Fruit fly (Drosophila melanogaster) whole organism, embryonic: ENCODE measurements around the gene Cpr30B.

ENCODE experiments used
- Atf3 ChIP-seq: fragments of 200-800 bp; sonication (Bioruptor generic); optimal IDR thresholded peaks from 3 replicates; lab custom pipeline; 2016; ENCODE audit warnings: missing biosample characterization, missing genetic modification characterization
- CG10274 ChIP-seq: fragments of 200-800 bp; sonication (Bioruptor generic); optimal IDR thresholded peaks from 3 replicates; lab custom pipeline; 2017; ENCODE audit warnings: missing biosample characterization, mild to moderate bottlenecking, missing genetic modification characterization
- CG11456 ChIP-seq: fragments of 200-800 bp; sonication (Bioruptor generic); IDR thresholded peaks from 3 replicates; pipeline ENCODE4 v1.3.6; 2022; ENCODE audit warnings: missing biosample characterization, missing genetic modification characterization
- CG1233 ChIP-seq: fragments of 200-800 bp; sonication (Bioruptor generic); optimal IDR thresholded peaks from 4 replicates; lab custom pipeline; 2018; ENCODE audit warnings: missing biosample characterization, mild to moderate bottlenecking, missing genetic modification characterization
- CG12744 ChIP-seq: fragments of 200-800 bp; sonication (Bioruptor generic); optimal IDR thresholded peaks from 2 replicates; lab custom pipeline; 2016; ENCODE audit warnings: missing biosample characterization, missing genetic modification characterization
- CG12942 ChIP-seq: fragments of 200-800 bp; sonication (Bioruptor generic); optimal IDR thresholded peaks from 3 replicates; lab custom pipeline; 2016; ENCODE audit warnings: missing biosample characterization, missing genetic modification characterization
- CG13287 ChIP-seq: fragments of 200-800 bp; sonication (Bioruptor generic); IDR thresholded peaks from 2 replicates; pipeline ENCODE4 v1.3.6; 2022; ENCODE audit warnings: missing biosample characterization, missing genetic modification characterization; ENCODE audit not compliant: partially characterized antibody
- CG15073 ChIP-seq: fragments of 200-800 bp; sonication (Bioruptor generic); optimal IDR thresholded peaks from 2 replicates; lab custom pipeline; 2016; ENCODE audit warnings: missing biosample characterization, missing genetic modification characterization
- CG16815 ChIP-seq: fragments of 200-800 bp; sonication (Bioruptor generic); optimal IDR thresholded peaks from 3 replicates; lab custom pipeline; 2017; ENCODE audit warnings: missing biosample characterization, mild to moderate bottlenecking, missing genetic modification characterization
- CG1832 ChIP-seq: fragments of 200-800 bp; sonication (Bioruptor generic); optimal IDR thresholded peaks from 2 replicates; lab custom pipeline; 2017; ENCODE audit warnings: missing biosample characterization, mild to moderate bottlenecking, missing genetic modification characterization, inconsistent platforms
- CG18599 ChIP-seq: fragments of 200-800 bp; sonication (Bioruptor generic); optimal IDR thresholded peaks from 3 replicates; lab custom pipeline; 2017; ENCODE audit warnings: missing biosample characterization, missing genetic modification characterization, mild to moderate bottlenecking, moderate library complexity, missing genetic modification reagents
- CG2199 ChIP-seq: fragments of 200-800 bp; sonication (Bioruptor generic); IDR thresholded peaks from 3 replicates; pipeline ENCODE4 v1.3.6; 2022; ENCODE audit warnings: missing biosample characterization, missing genetic modification characterization
- CG2202 ChIP-seq: fragments of 200-800 bp; sonication (Bioruptor generic); optimal IDR thresholded peaks from 2 replicates; lab custom pipeline; 2018; ENCODE audit warnings: missing biosample characterization, mild to moderate bottlenecking, missing genetic modification characterization
- CG2678 ChIP-seq: fragments of 200-800 bp; sonication (Bioruptor generic); optimal IDR thresholded peaks from 3 replicates; lab custom pipeline; 2019; ENCODE audit warnings: missing biosample characterization, mild to moderate bottlenecking, missing genetic modification characterization, moderate library complexity
- CG2712 ChIP-seq: fragments of 200-800 bp; optimal IDR thresholded peaks from 3 replicates; lab custom pipeline; 2019; ENCODE audit warnings: missing biosample characterization, mild to moderate bottlenecking, missing genetic modification characterization, moderate library complexity
- CG30431 ChIP-seq: fragments of 200-800 bp; sonication (Bioruptor generic); optimal IDR thresholded peaks from 2 replicates; lab custom pipeline; 2017; ENCODE audit warnings: missing biosample characterization, missing genetic modification characterization
- CG3995 ChIP-seq: fragments of 200-800 bp; sonication (Bioruptor generic); optimal IDR thresholded peaks from 3 replicates; lab custom pipeline; 2016; ENCODE audit warnings: missing biosample characterization, missing genetic modification characterization
- CG6654 ChIP-seq: fragments of 200-800 bp; sonication (Bioruptor generic); optimal IDR thresholded peaks from 2 replicates; lab custom pipeline; 2017; ENCODE audit warnings: missing biosample characterization, mild to moderate bottlenecking, missing genetic modification characterization
- CG6683 ChIP-seq: fragments of 200-800 bp; sonication (Bioruptor generic); optimal IDR thresholded peaks from 2 replicates; lab custom pipeline; 2017; ENCODE audit warnings: missing biosample characterization, mild to moderate bottlenecking, missing genetic modification characterization, missing genetic modification reagents
- CG8089 ChIP-seq: fragments of 200-800 bp; sonication (Bioruptor generic); optimal IDR thresholded peaks from 3 replicates; lab custom pipeline; 2016; ENCODE audit warnings: missing biosample characterization, missing genetic modification characterization
- CG8290 ChIP-seq, 3 experiments: fragments of 200-800 bp; sonication (Bioruptor generic); optimal IDR thresholded peaks; 2 replicates each; lab custom pipeline; 2016 to 2019; ENCODE audit warnings: missing biosample characterization in 3 of 3, missing genetic modification characterization in 3 of 3, mild to moderate bottlenecking in 2 of 3, moderate library complexity in 1 of 3
- CG9215 ChIP-seq: fragments of 200-800 bp; sonication (Bioruptor generic); IDR thresholded peaks from 2 replicates; pipeline ENCODE4 v1.3.6; 2022; ENCODE audit warnings: missing biosample characterization, missing genetic modification characterization
- CG9437 ChIP-seq: fragments of 200-800 bp; sonication (Bioruptor generic); optimal IDR thresholded peaks from 2 replicates; lab custom pipeline; 2018; ENCODE audit warnings: missing biosample characterization, mild to moderate bottlenecking, missing genetic modification characterization
- CG9727 ChIP-seq: fragments of 200-800 bp; sonication (Bioruptor generic); optimal IDR thresholded peaks from 3 replicates; lab custom pipeline; 2017; ENCODE audit warnings: missing biosample characterization, mild to moderate bottlenecking, missing genetic modification characterization
- CG9817 ChIP-seq: fragments of 200-800 bp; sonication (Bioruptor generic); optimal IDR thresholded peaks from 2 replicates; lab custom pipeline; 2018; ENCODE audit warnings: missing biosample characterization, mild to moderate bottlenecking, missing genetic modification characterization, moderate library complexity
- CkIIα-i1 ChIP-seq: fragments of 200-800 bp; sonication (Bioruptor generic); IDR thresholded peaks from 2 replicates; pipeline ENCODE4 v1.3.6; 2022; ENCODE audit warnings: missing biosample characterization, missing genetic modification characterization
- D ChIP-seq, 2 experiments: fragments of 200-800 bp in 1 of 2; fragments of >200 bp in 1 of 2; sonication (Bioruptor generic) in 1 of 2; optimal IDR thresholded peaks; 2 replicates in 1 of 2; 3 replicates in 1 of 2; lab custom pipeline; 2017; ENCODE audit warnings: mild to moderate bottlenecking in 1 of 2, missing biosample characterization in 1 of 2, missing genetic modification characterization in 1 of 2, missing genetic modification reagents in 1 of 2
- Dbx ChIP-seq: fragments of 200-800 bp; sonication (Bioruptor generic); IDR thresholded peaks from 3 replicates; pipeline ENCODE4 v1.3.6; 2022; ENCODE audit warnings: missing biosample characterization, missing genetic modification characterization
- Dfd ChIP-seq, 2 experiments: fragments of >200 bp; optimal IDR thresholded peaks; 2 replicates each; lab custom pipeline; 2017; ENCODE audit warnings: missing biosample characterization in 2 of 2, missing genetic modification characterization in 2 of 2
- Doc3 ChIP-seq: fragments of 200-800 bp; sonication (Bioruptor generic); IDR thresholded peaks from 3 replicates; pipeline ENCODE4 v1.3.6; 2022; ENCODE audit warnings: missing biosample characterization, missing genetic modification characterization; ENCODE audit not compliant: partially characterized antibody
- HLH4C ChIP-seq: fragments of 200-800 bp; sonication (Bioruptor generic); IDR thresholded peaks from 3 replicates; pipeline ENCODE4 v1.3.6; 2022; ENCODE audit warnings: missing biosample characterization, missing genetic modification characterization; ENCODE audit not compliant: partially characterized antibody
- Neu2 ChIP-seq: fragments of 200-800 bp; sonication (Bioruptor generic); optimal IDR thresholded peaks from 3 replicates; lab custom pipeline; 2016; ENCODE audit warnings: missing biosample characterization, missing genetic modification characterization, borderline replicate concordance
- Optix ChIP-seq: fragments of 200-800 bp; sonication (Bioruptor generic); IDR thresholded peaks from 3 replicates; pipeline ENCODE4 v1.3.6; 2022; ENCODE audit warnings: missing biosample characterization, missing genetic modification characterization
- bab2 ChIP-seq: fragments of 200-800 bp; sonication (Bioruptor generic); optimal IDR thresholded peaks from 2 replicates; lab custom pipeline; 2016; ENCODE audit warnings: missing biosample characterization, missing genetic modification characterization
- bowl ChIP-seq: fragments of 200-800 bp; sonication (Bioruptor generic); IDR thresholded peaks from 2 replicates; pipeline ENCODE4 v1.3.6; 2022; ENCODE audit warnings: missing biosample characterization, missing genetic modification characterization
- cas ChIP-seq: fragments of 200-800 bp; sonication (Bioruptor generic); IDR thresholded peaks from 2 replicates; pipeline ENCODE4 v1.3.6; 2022; ENCODE audit warnings: missing biosample characterization, missing genetic modification characterization
- corto ChIP-seq: fragments of 200-800 bp; sonication (Bioruptor generic); optimal IDR thresholded peaks from 2 replicates; lab custom pipeline; 2016; ENCODE audit warnings: missing biosample characterization, mild to moderate bottlenecking, missing genetic modification characterization, moderate library complexity
- disco-r ChIP-seq: fragments of 200-800 bp; sonication (Bioruptor generic); optimal IDR thresholded peaks from 2 replicates; lab custom pipeline; 2016; ENCODE audit warnings: missing biosample characterization, missing genetic modification characterization
- dmrt99B ChIP-seq: fragments of 200-800 bp; sonication (Bioruptor generic); optimal IDR thresholded peaks from 2 replicates; lab custom pipeline; 2018; ENCODE audit warnings: missing biosample characterization, mild to moderate bottlenecking, missing genetic modification characterization, moderate library complexity
- esg ChIP-seq: fragments of 200-800 bp; sonication (Bioruptor generic); conservative IDR thresholded peaks from 2 replicates; pipeline ENCODE4 v1.3.6; 2022; ENCODE audit warnings: missing biosample characterization, missing genetic modification characterization
- fd102C ChIP-seq: fragments of 200-800 bp; sonication (Bioruptor generic); optimal IDR thresholded peaks from 2 replicates; lab custom pipeline; 2018; ENCODE audit warnings: missing biosample characterization, mild to moderate bottlenecking, missing genetic modification characterization, moderate library complexity
- fd96Cb ChIP-seq: fragments of 200-800 bp; sonication (Bioruptor generic); optimal IDR thresholded peaks from 2 replicates; lab custom pipeline; 2018; ENCODE audit warnings: missing biosample characterization, mild to moderate bottlenecking, missing genetic modification characterization, moderate library complexity
- kay ChIP-seq: fragments of 200-800 bp; sonication (Bioruptor generic); optimal IDR thresholded peaks from 2 replicates; lab custom pipeline; 2016; ENCODE audit warnings: missing biosample characterization, missing genetic modification characterization
- lola ChIP-seq, 3 experiments: fragments of >200 bp in 2 of 3; fragments of 200-800 bp in 1 of 3; sonication (Bioruptor generic) in 1 of 3; optimal IDR thresholded peaks; 2 replicates each; lab custom pipeline; 2017 to 2019; ENCODE audit warnings: missing biosample characterization in 3 of 3, missing genetic modification characterization in 3 of 3, mild to moderate bottlenecking in 1 of 3, moderate library complexity in 1 of 3
- pho ChIP-seq: fragments of 200-800 bp; sonication (Bioruptor generic); optimal IDR thresholded peaks from 2 replicates; lab custom pipeline; 2016; ENCODE audit warnings: missing biosample characterization, missing genetic modification characterization
- pnt ChIP-seq: fragments of 200-800 bp; sonication (Bioruptor generic); optimal IDR thresholded peaks from 3 replicates; lab custom pipeline; 2016; ENCODE audit warnings: missing biosample characterization, missing genetic modification characterization
- prd ChIP-seq, 3 experiments: fragments of >200 bp in 2 of 3; fragments of 200-800 bp in 1 of 3; sonication (Bioruptor generic) in 1 of 3; optimal IDR thresholded peaks in 2 of 3; IDR thresholded peaks in 1 of 3; 2 replicates in 2 of 3; 3 replicates in 1 of 3; pipeline versions ENCODE4 v1.3.6 to Lab custom; 2017 to 2022; ENCODE audit warnings: missing biosample characterization in 1 of 3, missing genetic modification characterization in 1 of 3
- psq ChIP-seq: fragments of 200-800 bp; sonication (Bioruptor generic); optimal IDR thresholded peaks from 2 replicates; lab custom pipeline; 2017; ENCODE audit warnings: missing biosample characterization, missing genetic modification characterization
- vfl ChIP-seq: fragments of 200-800 bp; sonication (Bioruptor generic); optimal IDR thresholded peaks from 2 replicates; lab custom pipeline; 2016; ENCODE audit warnings: missing biosample characterization, missing genetic modification characterization

The Cpr30B gene

dm6 chr2L:9564527-9564926 is 21.8 kb downstream of the Cpr30B start (continued):
- TF ChIP-seq prd (optimal IDR thresholded peaks at IDR 0.05; lab: Kevin White, UChicago) (no peak), prd (GFP tag; IDR thresholded peaks at IDR 0.05; lab: Robert Waterston, UW) (peak; percentile 29; the same call in 1 of the 3 replicates), lola (GFP tag; optimal IDR thresholded peaks at IDR 0.05; lab: Kevin White, UChicago) (no peak), kay (GFP tag; lab: Kevin White, UChicago) (no peak), CG3995 (GFP tag; lab: Kevin White, UChicago) (no peak), vfl (GFP tag; lab: Kevin White, UChicago) (no peak), CG15073 (GFP tag; lab: Kevin White, UChicago) (no peak), bowl (GFP tag; lab: Robert Waterston, UW) (no peak), CG8290 (GFP tag; optimal IDR thresholded peaks at IDR 0.05; lab: Kevin White, UChicago) (no peak), CG8290 (tag; optimal IDR thresholded peaks at IDR 0.05; lab: Kevin White, UChicago) (no peak), CG9215 (GFP tag; lab: Robert Waterston, UW) (peak; percentile 47), CG10274 (no peak), CG1832 (no peak), Atf3 (GFP tag; lab: Kevin White, UChicago) (no peak), pho (GFP tag; lab: Kevin White, UChicago) (no peak), bab2 (GFP tag; lab: Kevin White, UChicago) (no peak), corto (GFP tag; lab: Kevin White, UChicago) (no peak), dmrt99B (tag; lab: Kevin White, UChicago) (peak; percentile 74), CG6654 (GFP tag; lab: Kevin White, UChicago) (no peak), Dfd (GFP tag; optimal IDR thresholded peaks at IDR 0.05; lab: Kevin White, UChicago) (no peak), fd96Cb (tag; lab: Kevin White, UChicago) (peak; percentile 32), CG9437 (GFP tag; lab: Kevin White, UChicago) (peak; percentile 16), CG6683 (GFP tag; lab: Kevin White, UChicago) (peak; percentile 14), esg (0 out of 2 replicates have a peak, but pooled peaks have one; percentile 24), CG2678 (peak; percentile 76), psq (GFP tag; lab: Kevin White, UChicago) (no peak), cas (no peak), CkIIα-i1 (GFP tag; lab: Robert Waterston, UW) (no peak), CG18599 (peak; percentile 68), CG8089 (no peak), CG9727 (GFP tag; lab: Kevin White, UChicago) (peak; percentile 31), D (optimal IDR thresholded peaks at IDR 0.05; lab: Kevin White, UChicago) (no peak), D (GFP tag; optimal IDR thresholded peaks at IDR 0.05; lab: Kevin White, UChicago) (peak; percentile 6), CG13287 (GFP tag; lab: Robert Waterston, UW) (no peak), CG2199 (no peak), Optix (GFP tag; lab: Robert Waterston, UW) (no peak), HLH4C (GFP tag; lab: Robert Waterston, UW) (no peak), CG11456 (GFP tag; lab: Robert Waterston, UW) (no peak), Neu2 (GFP tag; lab: Kevin White, UChicago) (no peak), CG16815 (GFP tag; lab: Kevin White, UChicago) (peak; percentile 18), pnt (GFP tag; lab: Kevin White, UChicago) (no peak), Dbx (GFP tag; lab: Robert Waterston, UW) (no peak), fd102C (GFP tag; lab: Kevin White, UChicago) (no peak), disco-r (GFP tag; lab: Kevin White, UChicago) (no peak), CG12744 (no peak), CG2712 (tag; lab: Kevin White, UChicago) (peak; percentile 54), CG1233 (GFP tag; lab: Kevin White, UChicago) (no peak), CG30431 (no peak), CG2202 (tag; lab: Kevin White, UChicago) (no peak), CG9817 (tag; lab: Kevin White, UChicago) (peak; percentile 57), CG12942 (no peak), Doc3 (GFP tag; lab: Robert Waterston, UW) (no peak)
